Worm (Caenorhabditis elegans) whole organism, young adult: ENCODE results near the gene hot-9.

Experiments used
- B0336.3 ChIP-seq: fragments of 200-800 bp; sonication (Bioruptor generic); IDR thresholded peaks from 2 replicates; pipeline ENCODE4 v1.3.6; 2022; ENCODE audit warnings: missing genetic modification characterization, missing compliant biosample characterization
- C17E4.6 ChIP-seq: fragments of 200-800 bp; sonication (Bioruptor generic); IDR thresholded peaks from 2 replicates; pipeline ENCODE4 v1.3.6; 2022; ENCODE audit warnings: missing genetic modification reagents, missing genetic modification characterization, missing compliant biosample characterization
- D2030.7 ChIP-seq: fragments of 200-800 bp; sonication (Bioruptor generic); IDR thresholded peaks from 2 replicates; pipeline ENCODE4 v1.3.6; 2022; ENCODE audit warnings: missing genetic modification reagents, missing genetic modification characterization, missing compliant biosample characterization
- F23B12.7 ChIP-seq: sonication (generic microtip); optimal IDR thresholded peaks from 2 replicates; lab custom pipeline; 2017; ENCODE audit warnings: missing genetic modification characterization, mild to moderate bottlenecking, missing compliant biosample characterization, antibody characterized with exemption, moderate library complexity; ENCODE audit not compliant: insufficient read depth
- F33H1.4 ChIP-seq: fragments of 200-800 bp; sonication (Bioruptor generic); IDR thresholded peaks from 2 replicates; pipeline ENCODE4 v1.3.6; 2022; ENCODE audit warnings: missing genetic modification reagents, missing genetic modification characterization, missing compliant biosample characterization
- Y56A3A.18 ChIP-seq: fragments of 200-800 bp; sonication (Bioruptor generic); IDR thresholded peaks from 2 replicates; pipeline ENCODE4 v1.3.6; 2022; ENCODE audit warnings: missing genetic modification reagents, missing genetic modification characterization, missing compliant biosample characterization
- attf-3 ChIP-seq: fragments of 200-800 bp; sonication (Bioruptor generic); conservative IDR thresholded peaks from 2 replicates; pipeline ENCODE4 v1.3.6; 2022; ENCODE audit warnings: missing genetic modification reagents, missing genetic modification characterization, missing compliant biosample characterization
- ceh-100 ChIP-seq: fragments of 200-800 bp; sonication (Bioruptor generic); IDR thresholded peaks from 2 replicates; pipeline ENCODE4 v1.3.6; 2022; ENCODE audit warnings: missing genetic modification reagents, missing genetic modification characterization, missing compliant biosample characterization
- ceh-27 ChIP-seq: fragments of 200-800 bp; sonication (Bioruptor generic); optimal IDR thresholded peaks from 2 replicates; lab custom pipeline; 2018; ENCODE audit warnings: mild to moderate bottlenecking, missing genetic modification characterization, moderate library complexity, missing compliant biosample characterization
- dox-1 ChIP-seq: fragments of 200-800 bp; sonication (Bioruptor generic); IDR thresholded peaks from 2 replicates; pipeline ENCODE4 v1.3.6; 2022; ENCODE audit warnings: missing genetic modification reagents, missing genetic modification characterization, missing compliant biosample characterization
- egl-44 ChIP-seq: fragments of 200-800 bp; sonication (Bioruptor generic); IDR thresholded peaks from 2 replicates; pipeline ENCODE4 v1.3.6; 2022; ENCODE audit warnings: missing genetic modification reagents, missing genetic modification characterization, missing compliant biosample characterization
- egrh-3 ChIP-seq: fragments of 200-800 bp; sonication (Bioruptor generic); IDR thresholded peaks from 2 replicates; pipeline ENCODE4 v1.3.6; 2022; ENCODE audit warnings: missing genetic modification reagents, missing genetic modification characterization, missing compliant biosample characterization
- ekl-4 ChIP-seq: fragments of 200-800 bp; sonication (Bioruptor generic); IDR thresholded peaks from 2 replicates; pipeline ENCODE4 v1.3.6; 2022; ENCODE audit warnings: missing genetic modification reagents, missing genetic modification characterization, missing compliant biosample characterization
- hrde-1 ChIP-seq: sonication (generic microtip); optimal IDR thresholded peaks from 2 replicates; lab custom pipeline; 2016; ENCODE audit warnings: missing genetic modification characterization, mild to moderate bottlenecking, missing compliant biosample characterization, moderate library complexity, missing genotype, missing genetic modification reagents, borderline replicate concordance
- hsf-1 ChIP-seq: fragments of 200-800 bp; sonication (Bioruptor generic); IDR thresholded peaks from 2 replicates; pipeline ENCODE4 v1.3.6; 2022; ENCODE audit warnings: missing genetic modification reagents, missing genetic modification characterization, missing compliant biosample characterization
- lin-26 ChIP-seq: fragments of 200-800 bp; sonication (Bioruptor generic); IDR thresholded peaks from 2 replicates; pipeline ENCODE4 v1.3.6; 2022; ENCODE audit warnings: missing genetic modification reagents, missing genetic modification characterization, missing compliant biosample characterization
- lin-54 ChIP-seq: fragments of 200-800 bp; sonication (Bioruptor generic); optimal IDR thresholded peaks from 2 replicates; lab custom pipeline; 2018; ENCODE audit warnings: mild to moderate bottlenecking, missing genetic modification characterization, missing compliant biosample characterization
- lir-1 ChIP-seq: fragments of 200-800 bp; sonication (Bioruptor generic); conservative IDR thresholded peaks from 2 replicates; pipeline ENCODE4 v1.3.6; 2022; ENCODE audit warnings: missing genetic modification reagents, missing genetic modification characterization, missing compliant biosample characterization
- lsl-1 ChIP-seq: fragments of 200-800 bp; sonication (Bioruptor generic); optimal IDR thresholded peaks from 2 replicates; lab custom pipeline; 2018; ENCODE audit warnings: mild to moderate bottlenecking, missing genetic modification characterization, moderate library complexity, missing compliant biosample characterization
- mes-4 ChIP-seq: sonication (generic microtip); optimal IDR thresholded peaks from 2 replicates; lab custom pipeline; 2016; ENCODE audit warnings: missing genotype, missing genetic modification characterization, missing compliant biosample characterization
- mxl-1 ChIP-seq: sonication (generic microtip); optimal IDR thresholded peaks from 2 replicates; lab custom pipeline; 2016; ENCODE audit warnings: missing genetic modification characterization, missing compliant biosample characterization
- pbrm-1 ChIP-seq: fragments of 200-800 bp; sonication (Bioruptor generic); IDR thresholded peaks from 2 replicates; pipeline ENCODE4 v1.3.6; 2022; ENCODE audit warnings: missing genetic modification reagents, missing genetic modification characterization, missing compliant biosample characterization
- rpc-1 ChIP-seq, 2 experiments: fragments of 150-350 bp in 1 of 2; sonication (generic microtip) in 1 of 2; optimal IDR thresholded peaks; 2 replicates each; lab custom pipeline; 2014 to 2018; ENCODE audit warnings: missing biosample characterization in 1 of 2, missing genetic modification characterization in 1 of 2, missing genetic modification reagents in 1 of 2, missing genotype in 1 of 2
- sdz-38 ChIP-seq: sonication (generic microtip); optimal IDR thresholded peaks from 2 replicates; lab custom pipeline; 2016; ENCODE audit warnings: missing genotype, missing genetic modification characterization, missing compliant biosample characterization
- tbp1 ChIP-seq: fragments of 200-800 bp; sonication (Bioruptor generic); optimal IDR thresholded peaks from 2 replicates; lab custom pipeline; 2018; ENCODE audit warnings: mild to moderate bottlenecking, missing genetic modification characterization, missing compliant biosample characterization
- tlf-1 ChIP-seq: fragments of 200-800 bp; sonication (Bioruptor generic); optimal IDR thresholded peaks from 2 replicates; lab custom pipeline; 2018; ENCODE audit warnings: mild to moderate bottlenecking, missing genetic modification characterization, missing compliant biosample characterization
- unc-130 ChIP-seq: sonication (generic microtip); optimal IDR thresholded peaks from 2 replicates; lab custom pipeline; 2016; ENCODE audit warnings: missing genetic modification reagents, missing genetic modification characterization, missing compliant biosample characterization
- xnd-1 ChIP-seq: sonication (generic microtip); optimal IDR thresholded peaks from 2 replicates; lab custom pipeline; 2016; ENCODE audit warnings: missing genotype, missing genetic modification reagents, missing genetic modification characterization, missing compliant biosample characterization
- zfh-2 ChIP-seq: fragments of 200-800 bp; sonication (Bioruptor generic); conservative IDR thresholded peaks from 2 replicates; pipeline ENCODE4 v1.3.6; 2022; ENCODE audit warnings: missing genetic modification reagents, missing genetic modification characterization, missing compliant biosample characterization
- zim-3 ChIP-seq: sonication (generic microtip); optimal IDR thresholded peaks from 2 replicates; lab custom pipeline; 2017; ENCODE audit warnings: mild to moderate bottlenecking, missing genetic modification characterization, moderate library complexity, missing compliant biosample characterization
- ztf-25 ChIP-seq: fragments of 200-800 bp; sonication (Bioruptor generic); IDR thresholded peaks from 2 replicates; pipeline ENCODE4 v1.3.6; 2022; ENCODE audit warnings: missing genetic modification reagents, missing genetic modification characterization, missing compliant biosample characterization
- ztf-6 ChIP-seq: fragments of 200-800 bp; sonication (Bioruptor generic); IDR thresholded peaks from 2 replicates; pipeline ENCODE4 v1.3.6; 2022; ENCODE audit warnings: missing genetic modification reagents, missing genetic modification characterization, missing compliant biosample characterization

Gene hot-9

ce11 chrIV:4996956-4997355, 48.3 kb downstream of the hot-9 start:
- no peak for TF ChIP-seq F33H1.4 (GFP tag; lab: Robert Waterston, UW)
- TF ChIP-seq zfh-2, result peak; percentile 70
- TF ChIP-seq D2030.7 (GFP tag; lab: Robert Waterston, UW), result no peak
- TF ChIP-seq egrh-3 (GFP tag; lab: Robert Waterston, UW), result peak; percentile 86
- no peak for TF ChIP-seq Y56A3A.18 (GFP tag; lab: Robert Waterston, UW)
- TF ChIP-seq lir-1 (GFP tag; lab: Robert Waterston, UW), result no peak
- TF ChIP-seq tbp1 (GFP tag; lab: Kevin White, UChicago), result no peak
- no peak for TF ChIP-seq mes-4 (tag; lab: Kevin White, UChicago)
- TF ChIP-seq egl-44 (GFP tag; lab: Robert Waterston, UW), result no peak
- no peak for TF ChIP-seq ceh-100 (GFP tag; lab: Robert Waterston, UW)
- TF ChIP-seq B0336.3 (GFP tag; lab: Robert Waterston, UW), result no peak
- no peak for TF ChIP-seq lin-26 (GFP tag; lab: Robert Waterston, UW)
- TF ChIP-seq dox-1 (GFP tag; lab: Robert Waterston, UW), result no peak
- TF ChIP-seq F23B12.7 (tag; lab: Kevin White, UChicago), result no peak
- no peak for TF ChIP-seq ztf-6
- no peak for TF ChIP-seq ceh-27
- no peak for TF ChIP-seq lin-54
- TF ChIP-seq zim-3 (tag; lab: Kevin White, UChicago), result no peak

ce11 chrIV:4995842-4996241, 49.4 kb downstream of the hot-9 start, which contains the start of gene ssq-2:
ssq-2 (plus strand) TSS chrIV:4996142.
- TF ChIP-seq sdz-38 (tag; lab: Kevin White, UChicago) (no peak), hrde-1 (tag; lab: Kevin White, UChicago) (no peak), mxl-1 (tag; lab: Kevin White, UChicago) (no peak), pbrm-1 (GFP tag; lab: Robert Waterston, UW) (no peak), rpc-1 (optimal IDR thresholded peaks at IDR 0.05; lab: Kevin White, UChicago) (no peak), rpc-1 (tag; optimal IDR thresholded peaks at IDR 0.05; lab: Kevin White, UChicago) (no peak), attf-3 (GFP tag; lab: Robert Waterston, UW) (no peak), xnd-1 (tag; lab: Kevin White, UChicago) (no peak), hsf-1 (GFP tag; lab: Robert Waterston, UW) (no peak), unc-130 (GFP tag; lab: Kevin White, UChicago) (no peak), ekl-4 (GFP tag; lab: Robert Waterston, UW) (no peak), ceh-100 (GFP tag; lab: Robert Waterston, UW) (no peak), ztf-25 (GFP tag; lab: Robert Waterston, UW) (no peak), lsl-1 (GFP tag; lab: Kevin White, UChicago) (no peak)

- TF ChIP-seq tlf-1, result no peak
- TF ChIP-seq dox-1 (GFP tag; lab: Robert Waterston, UW), result no peak
- TF ChIP-seq C17E4.6 (GFP tag; lab: Robert Waterston, UW), result no peak
Measured at ce11 chrIV:4993128-4993527, 52.2 kb downstream of the hot-9 start.

DNA sequence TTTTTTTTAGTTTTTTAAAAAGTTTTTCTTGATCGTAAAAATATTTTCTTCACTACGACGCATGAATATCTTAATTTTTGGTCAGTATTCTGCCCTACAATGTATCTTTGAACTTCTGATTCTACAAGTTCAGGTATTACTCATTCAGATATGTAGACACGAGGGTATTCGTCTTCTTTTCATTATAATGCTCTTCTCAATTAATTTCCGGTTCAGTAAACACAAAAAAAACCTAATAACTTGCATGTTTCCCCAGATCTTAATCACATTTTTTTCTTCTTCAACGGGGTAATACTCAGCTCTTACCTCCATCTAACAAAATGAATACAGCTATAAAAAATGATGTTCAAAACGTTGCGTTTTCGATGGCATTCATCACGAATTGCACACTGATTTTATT, 53.2 kb downstream of the hot-9 start, which contains the start of gene str-162:
Gene str-162, plus strand, starts transcription at position 301 of the 400 bp plus-strand sequence.
- TF ChIP-seq egl-44 (GFP tag; lab: Robert Waterston, UW), result no peak
